Fruit fly (Drosophila melanogaster): Measurements from ENCODE around the gene CG8774.

DNA sequence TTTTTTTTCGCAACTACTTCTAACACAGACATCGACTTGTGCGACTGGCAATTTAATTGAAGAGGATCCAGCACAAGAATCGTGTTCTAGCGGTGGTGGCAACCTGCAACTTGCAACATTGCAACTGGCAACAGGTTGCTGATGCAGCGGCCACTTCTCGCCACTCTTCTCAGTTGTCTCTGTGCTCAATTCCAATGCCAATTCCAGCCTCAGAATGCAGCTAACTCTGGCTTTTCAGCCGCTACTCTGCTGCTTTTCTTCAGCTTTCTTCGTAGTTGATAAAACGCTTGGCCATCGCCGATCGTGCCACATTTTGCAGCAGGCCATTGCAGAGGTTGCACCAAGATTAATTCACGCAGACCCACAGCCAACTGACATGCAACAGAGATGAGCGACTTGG lies 8.2 kb upstream of the CG8774 start, which contains the start of gene Osi22:
- TF ChIP-seq brk (GFP tag; optimal IDR thresholded peaks at IDR 0.05) (no peak), Dfd (GFP tag; optimal IDR thresholded peaks at IDR 0.05) (no peak), Abd-B (GFP tag; optimal IDR thresholded peaks at IDR 0.05) (no peak), h (GFP tag; optimal IDR thresholded peaks at IDR 0.05) (no peak), dmrt93B (GFP tag; optimal IDR thresholded peaks at IDR 0.05) (no peak)
